Fruit fly (Drosophila melanogaster) Kc167 (cell line): ENCODE results near the gene Nlg2.

Experiments
- Myc ChIP-seq: fragments of >200 bp; optimal IDR thresholded peaks from 2 replicates; lab custom pipeline; 2017; ENCODE audit warnings: missing external identifiers
- Sin3A ChIP-seq: fragments of >200 bp; optimal IDR thresholded peaks from 2 replicates; lab custom pipeline; 2018; ENCODE audit warnings: missing external identifiers
- h ChIP-seq: fragments of >200 bp; optimal IDR thresholded peaks from 3 replicates; lab custom pipeline; 2018; ENCODE audit warnings: missing external identifiers
- insv ChIP-seq: fragments of >200 bp; optimal IDR thresholded peaks from 3 replicates; lab custom pipeline; 2018; ENCODE audit warnings: missing external identifiers
- psq ChIP-seq: fragments of >200 bp; optimal IDR thresholded peaks from 2 replicates; lab custom pipeline; 2017; ENCODE audit warnings: missing external identifiers
- ttk ChIP-seq: sonication (Bioruptor generic); optimal IDR thresholded peaks from 2 replicates; lab custom pipeline; 2017; ENCODE audit warnings: missing external identifiers

- TF ChIP-seq psq (lab: Kevin White, UChicago) (no peak), ttk (no peak), insv (lab: Kevin White, UChicago) (no peak), h (lab: Kevin White, UChicago) (no peak), Sin3A (no peak), Myc (lab: Kevin White, UChicago) (no peak)
Observed at dm6 chr2L:6916345-6916744, 41.6 kb downstream of the Nlg2 start, which contains the start of gene CG32829.
